Worm (Caenorhabditis elegans): ENCODE measurements around the gene gei-8.

Gene gei-8

DNA sequence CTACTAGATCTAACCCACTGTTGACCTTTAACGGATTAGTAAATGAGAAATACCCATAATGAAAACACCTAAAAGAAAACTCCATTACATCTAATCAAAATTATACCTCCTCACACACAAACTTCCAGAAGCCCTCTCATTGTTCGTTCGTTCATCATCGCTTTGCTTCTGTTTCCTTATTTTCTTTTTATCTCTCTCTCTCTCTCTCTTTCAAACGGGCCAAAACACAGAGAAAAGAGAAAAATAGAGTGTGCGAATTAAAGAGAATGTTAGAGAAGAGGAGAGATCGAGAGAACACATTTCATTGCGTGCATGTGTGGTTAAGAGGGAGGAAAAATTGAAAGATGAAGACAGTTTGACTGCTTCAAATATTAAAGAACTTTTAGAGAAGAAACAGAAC, 3.3 kb upstream of the gei-8 start (continued):
- TF ChIP-seq isw-1 (GFP tag; IDR thresholded peaks at IDR 0.05), result no peak
- TF ChIP-seq Y116A8C.19 (tag; optimal IDR thresholded peaks at IDR 0.05; ENCODE audit: borderline replicate concordance), result no peak
- TF ChIP-seq sox-4 (tag; optimal IDR thresholded peaks at IDR 0.05), result no peak
- TF ChIP-seq mep-1 (tag; optimal IDR thresholded peaks at IDR 0.05), result peak; percentile 86
- TF ChIP-seq fkh-8 (tag; optimal IDR thresholded peaks at IDR 0.05), result peak; percentile 16
- TF ChIP-seq dsc-1 (tag; optimal IDR thresholded peaks at IDR 0.05), result peak; percentile 53
- no peak for TF ChIP-seq nhr-12 (tag; optimal IDR thresholded peaks at IDR 0.05)
- no peak for TF ChIP-seq ces-1 (GFP tag; optimal IDR thresholded peaks at IDR 0.05)
- TF ChIP-seq nhr-20 (tag; optimal IDR thresholded peaks at IDR 0.05), result peak; percentile 40
- TF ChIP-seq lin-39 (tag; optimal IDR thresholded peaks at IDR 0.05), result no peak

DNA sequence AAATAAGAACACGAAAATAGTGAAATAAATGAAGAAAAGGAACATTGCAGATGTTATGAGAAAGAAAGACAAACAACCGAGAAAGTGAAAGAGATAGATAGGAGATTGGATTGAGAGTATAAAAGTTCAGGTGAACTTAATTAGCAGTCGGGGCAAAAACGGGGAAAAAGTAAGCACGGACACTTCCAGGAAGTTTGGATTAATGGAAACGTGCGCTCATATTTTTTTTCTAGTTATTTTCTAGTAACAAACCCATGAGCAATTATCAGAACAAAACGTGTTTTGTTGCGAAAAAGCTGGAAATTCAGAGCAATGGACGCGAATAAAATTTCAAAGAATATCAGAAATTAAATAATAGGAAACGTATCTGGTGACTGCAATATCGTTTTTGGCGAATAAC, 891 bp upstream of the gei-8 start:
- TF ChIP-seq efl-1 (optimal IDR thresholded peaks at IDR 0.05) (no peak), efl-1 (GFP tag; optimal IDR thresholded peaks at IDR 0.05 in 1 of 2) (peak in 1 of 2 experiments; percentile 51), efl-3 (GFP tag; optimal IDR thresholded peaks at IDR 0.05) (no peak), nhr-20 (tag; optimal IDR thresholded peaks at IDR 0.05) (peak; percentile 19), lsy-2 (tag; optimal IDR thresholded peaks at IDR 0.05) (no peak), pax-3 (tag; optimal IDR thresholded peaks at IDR 0.05) (peak; percentile 26), fkh-8 (tag; optimal IDR thresholded peaks at IDR 0.05) (peak; percentile 89), nhr-71 (tag; optimal IDR thresholded peaks at IDR 0.05) (peak; percentile 81), nhr-47 (tag; optimal IDR thresholded peaks at IDR 0.05) (peak; percentile 66), dsc-1 (tag; optimal IDR thresholded peaks at IDR 0.05) (peak; percentile 75), ztf-4 (tag; optimal IDR thresholded peaks at IDR 0.05) (peak; percentile 23), nhr-84 (tag; optimal IDR thresholded peaks at IDR 0.05) (no peak), fos-1 (tag; optimal IDR thresholded peaks at IDR 0.05) (no peak), C34B4.2 (tag; optimal IDR thresholded peaks at IDR 0.05) (no peak), swsn-7 (tag; optimal IDR thresholded peaks at IDR 0.05) (peak; percentile 2), lin-14 (GFP tag; optimal IDR thresholded peaks at IDR 0.05) (peak; percentile 13), nhr-77 (tag; optimal IDR thresholded peaks at IDR 0.05) (no peak), hlh-4 (tag; optimal IDR thresholded peaks at IDR 0.05) (peak; percentile 21), unc-86 (tag; optimal IDR thresholded peaks at IDR 0.05) (no peak)

DNA sequence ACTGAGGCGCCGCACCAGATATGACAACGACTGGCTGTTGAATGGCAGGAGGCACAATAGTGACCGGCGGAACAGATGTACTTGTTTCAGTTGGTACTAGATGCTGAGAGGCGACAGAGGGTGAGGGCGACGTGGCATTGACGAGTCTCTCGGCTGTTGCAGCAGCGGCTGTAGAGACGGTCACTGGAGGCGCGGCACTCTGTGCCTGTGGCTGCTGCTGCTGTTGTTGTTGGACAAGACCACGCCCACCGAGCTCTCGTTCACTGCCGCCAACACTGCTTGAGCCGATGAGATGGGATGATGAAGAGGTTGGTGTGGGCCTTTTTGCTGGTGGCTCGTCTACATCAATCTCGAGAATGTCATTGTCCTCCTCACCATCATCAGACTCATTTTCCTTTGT, 3.9 kb downstream of the gei-8 start:
- TF ChIP-seq nhr-20 (tag; optimal IDR thresholded peaks at IDR 0.05) (no peak), nhr-90 (tag; optimal IDR thresholded peaks at IDR 0.05; ENCODE audit: poor library complexity) (no peak), lin-13 (GFP tag; optimal IDR thresholded peaks at IDR 0.05) (no peak), ztf-11 (tag; optimal IDR thresholded peaks at IDR 0.05) (no peak), nhr-71 (tag; optimal IDR thresholded peaks at IDR 0.05) (no peak), grh-1 (GFP tag; IDR thresholded peaks at IDR 0.05) (no peak), lin-39 (tag; optimal IDR thresholded peaks at IDR 0.05) (no peak), blmp-1 (tag; optimal IDR thresholded peaks at IDR 0.05) (no peak), aha-1 (tag; optimal IDR thresholded peaks at IDR 0.05) (no peak), dsc-1 (tag; optimal IDR thresholded peaks at IDR 0.05) (no peak)

DNA sequence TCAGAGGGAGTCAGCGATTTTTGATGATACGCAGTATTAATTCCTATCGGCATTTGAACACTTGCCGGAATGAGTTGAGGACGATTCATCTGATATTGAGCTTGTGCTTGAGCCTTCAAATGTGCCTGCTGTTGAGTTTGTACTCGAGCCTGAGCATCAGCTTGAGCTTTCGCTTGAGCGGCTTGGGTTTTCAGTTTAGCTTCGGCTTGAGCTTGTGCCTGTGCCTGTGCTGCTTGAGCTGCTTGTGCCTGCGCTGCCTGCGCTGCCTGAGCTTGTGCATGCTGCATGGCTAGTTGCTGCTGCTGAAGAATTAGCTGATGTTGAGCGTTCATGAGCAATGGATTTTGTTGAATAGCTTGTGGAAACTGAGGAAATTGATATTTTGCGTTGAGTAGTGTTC, 5.2 kb downstream of the gei-8 start:
- TF ChIP-seq C34B4.2 (tag; optimal IDR thresholded peaks at IDR 0.05), result no peak
- TF ChIP-seq nhr-85 (tag), result no peak
- TF ChIP-seq grh-1 (GFP tag; IDR thresholded peaks at IDR 0.05), result no peak
- TF ChIP-seq jun-1 (tag; optimal IDR thresholded peaks at IDR 0.05), result no peak
- no peak for TF ChIP-seq tlp-1 (tag; optimal IDR thresholded peaks at IDR 0.05)
- TF ChIP-seq dpl-1 (GFP tag; optimal IDR thresholded peaks at IDR 0.05), result no peak
- TF ChIP-seq hpl-2 (GFP tag; optimal IDR thresholded peaks at IDR 0.05), result no peak
- no peak for TF ChIP-seq ztf-11 (tag; optimal IDR thresholded peaks at IDR 0.05)
- TF ChIP-seq nhr-237 (tag; optimal IDR thresholded peaks at IDR 0.05), result no peak
- no peak for TF ChIP-seq isw-1 (GFP tag; IDR thresholded peaks at IDR 0.05)
- TF ChIP-seq rnt-1 (tag; optimal IDR thresholded peaks at IDR 0.05), result no peak
- no peak for TF ChIP-seq unc-62 (GFP tag; optimal IDR thresholded peaks at IDR 0.05)
- TF ChIP-seq efl-1 (optimal IDR thresholded peaks at IDR 0.05), result no peak
- TF ChIP-seq efl-1 (GFP tag; optimal IDR thresholded peaks at IDR 0.05 in 1 of 2), result no peak
- TF ChIP-seq mep-1 (tag; optimal IDR thresholded peaks at IDR 0.05), result no peak
- TF ChIP-seq alr-1 (tag; optimal IDR thresholded peaks at IDR 0.05; ENCODE audit: borderline replicate concordance), result no peak
- TF ChIP-seq lin-13 (GFP tag; optimal IDR thresholded peaks at IDR 0.05), result no peak
- TF ChIP-seq nhr-28 (tag; optimal IDR thresholded peaks at IDR 0.05), result no peak
- TF ChIP-seq ceh-88 (GFP tag; IDR thresholded peaks at IDR 0.05), result no peak
- no peak for TF ChIP-seq mdl-1 (tag; optimal IDR thresholded peaks at IDR 0.05)

All from whole organism, L1 larva.